Fruit fly (Drosophila melanogaster): Measurements from ENCODE around the gene CG10365.
A peak's percentile ranks its signal among the peaks of the same experiment; 100 is the strongest.

CG10365 gene

dm6 chr3R:23772808-23773207, 49.7 kb downstream of the CG10365 start, which contains the start of gene tst (continued):
- TF ChIP-seq psq (GFP tag; optimal IDR thresholded peaks at IDR 0.05), result peak; percentile 88
- TF ChIP-seq N (GFP tag; optimal IDR thresholded peaks at IDR 0.05), result no peak
- TF ChIP-seq HLH106 (tag; optimal IDR thresholded peaks at IDR 0.05), result peak; percentile 92
- TF ChIP-seq CG32264 (GFP tag; optimal IDR thresholded peaks at IDR 0.05), result no peak
- peak; percentile 86 for TF ChIP-seq OdsH (GFP tag; optimal IDR thresholded peaks at IDR 0.05)
- peak; percentile 84 for TF ChIP-seq Sp1 (GFP tag; optimal IDR thresholded peaks at IDR 0.05)
- TF ChIP-seq Mio (GFP tag; optimal IDR thresholded peaks at IDR 0.05), result no peak
- TF ChIP-seq pan (optimal IDR thresholded peaks at IDR 0.05), result no peak
- no peak for TF ChIP-seq Abd-B (GFP tag; optimal IDR thresholded peaks at IDR 0.05)
- TF ChIP-seq brk (GFP tag; optimal IDR thresholded peaks at IDR 0.05), result no peak

dm6 chr3R:23773610-23774364, 50.7 kb downstream of the CG10365 start, which contains the start of gene CG10208:
Gene CG10208, minus strand, starts transcription at chr3R:23774127.
- no peak for TF ChIP-seq Abd-B (GFP tag; optimal IDR thresholded peaks at IDR 0.05)
- TF ChIP-seq Rel (GFP tag; optimal IDR thresholded peaks at IDR 0.05), result no peak
- TF ChIP-seq Rel (tag; optimal IDR thresholded peaks at IDR 0.05), result peak; percentile 47
- TF ChIP-seq br (GFP tag; optimal IDR thresholded peaks at IDR 0.05), result no peak
- peak; percentile 7 for TF ChIP-seq Hr83 (GFP tag; optimal IDR thresholded peaks at IDR 0.05; ENCODE audit: poor library complexity, severe bottlenecking)
- peak; percentile 3 for TF ChIP-seq h (GFP tag; optimal IDR thresholded peaks at IDR 0.05)
- no peak for TF ChIP-seq psq (GFP tag; optimal IDR thresholded peaks at IDR 0.05)

DNA sequence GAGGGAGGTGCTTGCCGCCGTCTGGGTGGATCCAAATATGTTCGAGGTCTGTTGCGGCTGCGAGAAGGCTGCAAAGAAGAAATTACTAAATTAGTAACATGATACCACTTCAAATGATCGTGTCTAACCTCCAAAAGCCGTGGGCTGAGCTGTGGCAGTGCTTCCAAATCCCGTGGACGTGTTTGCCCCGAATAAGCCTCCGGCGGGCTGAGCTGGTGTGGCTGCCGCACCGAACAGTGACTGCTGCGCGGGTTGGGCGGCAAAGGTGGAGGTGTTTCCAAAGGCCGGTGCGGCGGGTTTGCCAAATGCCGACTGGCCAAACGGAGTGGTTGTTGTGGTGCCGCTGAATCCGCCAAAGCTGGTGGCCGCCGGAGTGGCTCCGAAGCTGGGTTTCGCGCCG, 57.6 kb downstream of the CG10365 start:
- TF ChIP-seq brk (GFP tag; optimal IDR thresholded peaks at IDR 0.05), result no peak
- TF ChIP-seq rgr (GFP tag; optimal IDR thresholded peaks at IDR 0.05), result no peak
- no peak for TF ChIP-seq dmrt93B (GFP tag; optimal IDR thresholded peaks at IDR 0.05)
- TF ChIP-seq Sp1 (GFP tag; optimal IDR thresholded peaks at IDR 0.05), result no peak
- no peak for TF ChIP-seq pan (optimal IDR thresholded peaks at IDR 0.05)
- no peak for TF ChIP-seq dl (GFP tag; optimal IDR thresholded peaks at IDR 0.05; ENCODE audit: insufficient read depth in 1 of 2, partially characterized antibody in 2 of 2)
- no peak for TF ChIP-seq sage (GFP tag; optimal IDR thresholded peaks at IDR 0.05)
- TF ChIP-seq h (GFP tag; optimal IDR thresholded peaks at IDR 0.05), result no peak
- TF ChIP-seq Dif (GFP tag; optimal IDR thresholded peaks at IDR 0.05; ENCODE audit: partially characterized antibody), result no peak
- no peak for TF ChIP-seq GATAd (GFP tag; optimal IDR thresholded peaks at IDR 0.05)
- no peak for TF ChIP-seq Myc (optimal IDR thresholded peaks at IDR 0.05)
- no peak for TF ChIP-seq psq (GFP tag; optimal IDR thresholded peaks at IDR 0.05)
- no peak for TF ChIP-seq lola (GFP tag; optimal IDR thresholded peaks at IDR 0.05)
- no peak for TF ChIP-seq woc (GFP tag; optimal IDR thresholded peaks at IDR 0.05)

All from whole organism, wandering third instar larva.